Fruit fly (Drosophila melanogaster) whole organism, adult: Measurements from ENCODE around the gene Ugt37A1.

ENCODE experiments used
- CG5204 ChIP-seq: fragments of 200-800 bp; sonication (Bioruptor generic); optimal IDR thresholded peaks from 2 replicates; lab custom pipeline; 2016; ENCODE audit warnings: missing biosample characterization, missing genetic modification characterization
- cic ChIP-seq: fragments of 200-800 bp; sonication (Bioruptor generic); optimal IDR thresholded peaks from 2 replicates; lab custom pipeline; 2017; ENCODE audit warnings: missing biosample characterization, mild to moderate bottlenecking, missing genetic modification characterization, moderate library complexity

DNA sequence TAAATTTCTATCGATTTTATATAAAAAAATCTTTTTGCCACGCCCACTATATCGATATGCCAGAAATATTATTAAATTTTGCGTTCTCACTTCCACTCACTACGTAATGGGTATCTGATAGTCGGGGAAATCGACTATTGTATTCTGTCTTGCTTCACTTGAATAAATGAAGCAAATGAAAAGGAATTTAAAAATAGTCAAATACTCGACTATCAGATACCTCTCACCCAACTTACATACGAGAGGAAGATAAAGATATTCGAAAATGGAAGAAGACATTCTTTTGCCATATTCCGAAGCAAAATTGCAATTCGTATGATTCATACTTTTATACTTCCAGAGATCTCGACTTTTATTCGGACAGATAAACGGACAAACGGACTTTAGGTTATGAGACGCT is 39.9 kb upstream of the Ugt37A1 start:
- TF ChIP-seq CG5204 (GFP tag; lab: Kevin White, UChicago) = no peak
- no peak for TF ChIP-seq cic
